Fruit fly (Drosophila melanogaster) whole organism, embryonic: ENCODE measurements around the gene CG5376.

ENCODE experiments used
- Abd-B ChIP-seq: fragments of 200-800 bp; sonication (Bioruptor generic); optimal IDR thresholded peaks from 2 replicates; lab custom pipeline; 2018; ENCODE audit warnings: missing biosample characterization, mild to moderate bottlenecking, missing genetic modification characterization, moderate library complexity
- Bdp1 ChIP-seq: fragments of 200-800 bp; sonication (Bioruptor generic); optimal IDR thresholded peaks from 3 replicates; lab custom pipeline; 2016; ENCODE audit warnings: missing biosample characterization, missing genetic modification characterization
- Bteb2 ChIP-seq: fragments of 200-800 bp; sonication (Bioruptor generic); optimal IDR thresholded peaks from 2 replicates; lab custom pipeline; 2016; ENCODE audit warnings: missing biosample characterization, missing genetic modification characterization
- CG10274 ChIP-seq: fragments of 200-800 bp; sonication (Bioruptor generic); optimal IDR thresholded peaks from 3 replicates; lab custom pipeline; 2017; ENCODE audit warnings: missing biosample characterization, mild to moderate bottlenecking, missing genetic modification characterization
- CG10321 ChIP-seq: fragments of 200-800 bp; sonication (Bioruptor generic); IDR thresholded peaks from 2 replicates; pipeline ENCODE4 v1.3.6; 2022; ENCODE audit warnings: missing biosample characterization, missing genetic modification characterization
- CG10462 ChIP-seq: fragments of 200-800 bp; sonication (Bioruptor generic); optimal IDR thresholded peaks from 2 replicates; lab custom pipeline; 2016; ENCODE audit warnings: missing biosample characterization, missing genetic modification characterization
- CG10565 ChIP-seq: fragments of 200-800 bp; sonication (Bioruptor generic); optimal IDR thresholded peaks from 3 replicates; lab custom pipeline; 2016; ENCODE audit warnings: missing biosample characterization, mild to moderate bottlenecking, missing genetic modification characterization
- CG11504 ChIP-seq: fragments of 200-800 bp; sonication (Bioruptor generic); optimal IDR thresholded peaks from 3 replicates; lab custom pipeline; 2019; ENCODE audit warnings: missing biosample characterization, mild to moderate bottlenecking, missing genetic modification characterization, moderate library complexity
- CG11695 ChIP-seq: fragments of 200-800 bp; sonication (Bioruptor generic); IDR thresholded peaks from 3 replicates; pipeline ENCODE4 v1.3.6; 2022; ENCODE audit warnings: missing biosample characterization, missing genetic modification characterization
- CG11723 ChIP-seq: fragments of 200-800 bp; sonication (Bioruptor generic); optimal IDR thresholded peaks from 2 replicates; lab custom pipeline; 2017; ENCODE audit warnings: missing biosample characterization, mild to moderate bottlenecking, missing genetic modification characterization
- CG12299 ChIP-seq: fragments of 200-800 bp; sonication (Bioruptor generic); optimal IDR thresholded peaks from 2 replicates; lab custom pipeline; 2018; ENCODE audit warnings: missing biosample characterization, mild to moderate bottlenecking, missing genetic modification characterization
- CG1233 ChIP-seq: fragments of 200-800 bp; sonication (Bioruptor generic); optimal IDR thresholded peaks from 4 replicates; lab custom pipeline; 2018; ENCODE audit warnings: missing biosample characterization, mild to moderate bottlenecking, missing genetic modification characterization
- CG13123 ChIP-seq: fragments of 200-800 bp; sonication (Bioruptor generic); optimal IDR thresholded peaks from 2 replicates; lab custom pipeline; 2016; ENCODE audit warnings: missing biosample characterization, missing genetic modification characterization
- CG13424 ChIP-seq: fragments of 200-800 bp; sonication (Bioruptor generic); optimal IDR thresholded peaks from 2 replicates; lab custom pipeline; 2019; ENCODE audit warnings: missing biosample characterization, mild to moderate bottlenecking, missing genetic modification characterization, moderate library complexity
- CG13624 ChIP-seq: fragments of 200-800 bp; sonication (Bioruptor generic); optimal IDR thresholded peaks from 2 replicates; lab custom pipeline; 2016; ENCODE audit warnings: missing biosample characterization, missing genetic modification characterization
- CG13775 ChIP-seq: fragments of 200-800 bp; sonication (Bioruptor generic); optimal IDR thresholded peaks from 3 replicates; lab custom pipeline; 2017; ENCODE audit warnings: missing biosample characterization, mild to moderate bottlenecking, missing genetic modification characterization
- CG15073 ChIP-seq: fragments of 200-800 bp; sonication (Bioruptor generic); optimal IDR thresholded peaks from 2 replicates; lab custom pipeline; 2016; ENCODE audit warnings: missing biosample characterization, missing genetic modification characterization
- CG16779 ChIP-seq: fragments of 200-800 bp; sonication (Bioruptor generic); IDR thresholded peaks from 2 replicates; pipeline ENCODE4 v1.3.6; 2022; ENCODE audit warnings: missing biosample characterization, missing genetic modification characterization
- CG33213 ChIP-seq: fragments of 200-800 bp; sonication (Bioruptor generic); optimal IDR thresholded peaks from 3 replicates; lab custom pipeline; 2016; ENCODE audit warnings: missing biosample characterization, missing genetic modification characterization
- CG7357 ChIP-seq: fragments of 200-800 bp; sonication (Bioruptor generic); IDR thresholded peaks from 3 replicates; pipeline ENCODE4 v1.3.6; 2022; ENCODE audit warnings: missing biosample characterization, missing genetic modification characterization
- CG8359 ChIP-seq: fragments of 200-800 bp; sonication (Bioruptor generic); optimal IDR thresholded peaks from 2 replicates; lab custom pipeline; 2017; ENCODE audit warnings: missing biosample characterization, mild to moderate bottlenecking, missing genetic modification characterization, borderline replicate concordance
- CG9609 ChIP-seq: fragments of 200-800 bp; sonication (Bioruptor generic); optimal IDR thresholded peaks from 3 replicates; lab custom pipeline; 2016; ENCODE audit warnings: missing biosample characterization, missing genetic modification characterization
- CHES-1-like ChIP-seq: fragments of 200-800 bp; sonication (Bioruptor generic); optimal IDR thresholded peaks from 2 replicates; lab custom pipeline; 2016; ENCODE audit warnings: missing biosample characterization, missing genetic modification characterization
- Deaf1 ChIP-seq: fragments of 200-800 bp; optimal IDR thresholded peaks from 3 replicates; lab custom pipeline; 2019; ENCODE audit warnings: missing biosample characterization, mild to moderate bottlenecking, missing genetic modification characterization, moderate library complexity
- Hmx ChIP-seq: fragments of 200-800 bp; sonication (Bioruptor generic); optimal IDR thresholded peaks from 2 replicates; lab custom pipeline; 2016; ENCODE audit warnings: missing biosample characterization, missing genetic modification characterization
- Hr3 ChIP-seq: fragments of 200-800 bp; sonication (Bioruptor generic); optimal IDR thresholded peaks from 3 replicates; lab custom pipeline; 2016; ENCODE audit warnings: missing biosample characterization, missing genetic modification characterization
- Hr78 ChIP-seq, 2 experiments: fragments of 200-800 bp in 1 of 2; fragments of >200 bp in 1 of 2; sonication (Bioruptor generic) in 1 of 2; optimal IDR thresholded peaks; 2 replicates each; lab custom pipeline; 2017 to 2019; ENCODE audit warnings: missing biosample characterization in 2 of 2, missing genetic modification characterization in 2 of 2, mild to moderate bottlenecking in 1 of 2, moderate library complexity in 1 of 2
- Ssrp ChIP-seq: fragments of 200-800 bp; sonication (Bioruptor generic); optimal IDR thresholded peaks from 2 replicates; lab custom pipeline; 2018; ENCODE audit warnings: missing biosample characterization, mild to moderate bottlenecking, missing genetic modification characterization, moderate library complexity
- al ChIP-seq: fragments of 200-800 bp; sonication (Bioruptor generic); IDR thresholded peaks from 2 replicates; pipeline ENCODE4 v1.3.6; 2022; ENCODE audit warnings: missing biosample characterization, missing genetic modification characterization
- aop ChIP-seq: fragments of 200-800 bp; sonication (Bioruptor generic); IDR thresholded peaks from 2 replicates; pipeline ENCODE4 v1.3.6; 2022; ENCODE audit warnings: missing biosample characterization, missing genetic modification characterization
- ap ChIP-seq: fragments of 200-800 bp; sonication (Bioruptor generic); IDR thresholded peaks from 2 replicates; pipeline ENCODE4 v1.3.6; 2022; ENCODE audit warnings: missing biosample characterization, missing genetic modification characterization
- ash1 ChIP-seq: fragments of 200-800 bp; sonication (Bioruptor generic); optimal IDR thresholded peaks from 2 replicates; lab custom pipeline; 2018; ENCODE audit warnings: missing biosample characterization, mild to moderate bottlenecking, missing genetic modification characterization
- cas ChIP-seq: fragments of 200-800 bp; sonication (Bioruptor generic); IDR thresholded peaks from 2 replicates; pipeline ENCODE4 v1.3.6; 2022; ENCODE audit warnings: missing biosample characterization, missing genetic modification characterization
- crp ChIP-seq, 2 experiments: fragments of 200-800 bp; sonication (Bioruptor generic); optimal IDR thresholded peaks; 2 replicates in 1 of 2; 3 replicates in 1 of 2; lab custom pipeline; 2017; ENCODE audit warnings: missing biosample characterization in 2 of 2, missing genetic modification characterization in 2 of 2, mild to moderate bottlenecking in 1 of 2, moderate library complexity in 1 of 2
- dimm ChIP-seq: fragments of 200-800 bp; sonication (Bioruptor generic); IDR thresholded peaks from 2 replicates; pipeline ENCODE4 v1.3.6; 2022; ENCODE audit warnings: missing biosample characterization, missing genetic modification characterization
- en ChIP-seq: fragments of 200-800 bp; sonication (Bioruptor generic); optimal IDR thresholded peaks from 2 replicates; lab custom pipeline; 2016; ENCODE audit warnings: missing biosample characterization, missing genetic modification characterization
- fd102C ChIP-seq: fragments of 200-800 bp; sonication (Bioruptor generic); optimal IDR thresholded peaks from 2 replicates; lab custom pipeline; 2018; ENCODE audit warnings: missing biosample characterization, mild to moderate bottlenecking, missing genetic modification characterization, moderate library complexity
- fd3F ChIP-seq: fragments of 200-800 bp; sonication (Bioruptor generic); optimal IDR thresholded peaks from 2 replicates; lab custom pipeline; 2018; ENCODE audit warnings: missing biosample characterization, mild to moderate bottlenecking, missing genetic modification characterization, moderate library complexity
- fd96Cb ChIP-seq: fragments of 200-800 bp; sonication (Bioruptor generic); optimal IDR thresholded peaks from 2 replicates; lab custom pipeline; 2018; ENCODE audit warnings: missing biosample characterization, mild to moderate bottlenecking, missing genetic modification characterization, moderate library complexity
- her ChIP-seq: fragments of 200-800 bp; sonication (Bioruptor generic); optimal IDR thresholded peaks from 2 replicates; lab custom pipeline; 2016; ENCODE audit warnings: missing biosample characterization, missing genetic modification characterization
- jumu ChIP-seq: fragments of 200-800 bp; sonication (Bioruptor generic); optimal IDR thresholded peaks from 3 replicates; lab custom pipeline; 2016; ENCODE audit warnings: missing biosample characterization, missing genetic modification characterization
- mam ChIP-seq: fragments of 200-800 bp; sonication (Bioruptor generic); optimal IDR thresholded peaks from 3 replicates; lab custom pipeline; 2016; ENCODE audit warnings: missing biosample characterization, missing genetic modification characterization
- nom ChIP-seq: fragments of 200-800 bp; sonication (Bioruptor generic); optimal IDR thresholded peaks from 2 replicates; lab custom pipeline; 2017; ENCODE audit warnings: missing biosample characterization, missing genetic modification characterization, mild to moderate bottlenecking, moderate library complexity, missing genetic modification reagents
- oc ChIP-seq: fragments of 200-800 bp; sonication (Bioruptor generic); optimal IDR thresholded peaks from 2 replicates; lab custom pipeline; 2018; ENCODE audit warnings: missing biosample characterization, mild to moderate bottlenecking, missing genetic modification characterization, moderate library complexity
- onecut ChIP-seq: fragments of 200-800 bp; sonication (Bioruptor generic); IDR thresholded peaks from 2 replicates; pipeline ENCODE4 v1.3.6; 2022; ENCODE audit warnings: missing biosample characterization, missing genetic modification characterization
- ranshi ChIP-seq: fragments of 200-800 bp; sonication (Bioruptor generic); IDR thresholded peaks from 2 replicates; pipeline ENCODE4 v1.3.6; 2022; ENCODE audit warnings: missing biosample characterization, missing genetic modification characterization
- tap ChIP-seq: fragments of 200-800 bp; optimal IDR thresholded peaks from 3 replicates; lab custom pipeline; 2019; ENCODE audit warnings: missing biosample characterization, mild to moderate bottlenecking, missing genetic modification characterization, moderate library complexity
- tup ChIP-seq: fragments of 200-800 bp; sonication (Bioruptor generic); optimal IDR thresholded peaks from 2 replicates; lab custom pipeline; 2016; ENCODE audit warnings: missing biosample characterization, mild to moderate bottlenecking, missing genetic modification characterization, moderate library complexity
- vnd ChIP-seq: fragments of 200-800 bp; sonication (Bioruptor generic); IDR thresholded peaks from 3 replicates; pipeline ENCODE4 v1.3.6; 2022; ENCODE audit warnings: missing biosample characterization, missing genetic modification characterization; ENCODE audit not compliant: partially characterized antibody

CG5376 gene

dm6 chr3R:22468829-22469487 lies 19.8 kb downstream of the CG5376 start (continued):
- TF ChIP-seq CG13775 (peak; percentile 75), CG7357 (GFP tag; lab: Robert Waterston, UW) (peak; percentile 69; the same call in 2 of the 3 replicates), Abd-B (GFP tag; lab: Kevin White, UChicago) (peak; percentile 83), CG33213 (GFP tag; lab: Kevin White, UChicago) (no peak), vnd (no peak), ranshi (peak; percentile 74; the same call in 1 of the 2 replicates), Hmx (GFP tag; lab: Kevin White, UChicago) (no peak), CG10462 (peak; percentile 44), cas (peak; percentile 78), oc (tag; lab: Kevin White, UChicago) (peak; percentile 75), fd102C (GFP tag; lab: Kevin White, UChicago) (no peak), CG8359 (GFP tag; lab: Kevin White, UChicago) (no peak), crp (GFP tag; optimal IDR thresholded peaks at IDR 0.05; lab: Kevin White, UChicago) (peak in 1 of 2 experiments; percentile 28), CG13624 (GFP tag; lab: Kevin White, UChicago) (peak; percentile 89), CG10274 (GFP tag; lab: Kevin White, UChicago) (peak; percentile 98), CG10565 (GFP tag; lab: Kevin White, UChicago) (peak; percentile 51), CG11695 (GFP tag; lab: Robert Waterston, UW) (peak; percentile 88), nom (GFP tag; lab: Kevin White, UChicago) (no peak), ash1 (GFP tag; lab: Kevin White, UChicago) (peak; percentile 50), CG16779 (GFP tag; lab: Robert Waterston, UW) (peak; percentile 76; the same call in 1 of the 2 replicates), CG9609 (GFP tag; lab: Kevin White, UChicago) (peak; percentile 81), Hr78 (GFP tag; optimal IDR thresholded peaks at IDR 0.05; lab: Kevin White, UChicago) (no peak), Bdp1 (GFP tag; lab: Kevin White, UChicago) (peak; percentile 71), CG13123 (GFP tag; lab: Kevin White, UChicago) (peak; percentile 44), CG13424 (tag; lab: Kevin White, UChicago) (peak; percentile 90), ap (peak; percentile 63; the same call in 1 of the 2 replicates), aop (peak; percentile 69; the same call in 1 of the 2 replicates), dimm (GFP tag; lab: Robert Waterston, UW) (peak; percentile 74), Deaf1 (tag; lab: Kevin White, UChicago) (peak; percentile 70), CG11723 (GFP tag; lab: Kevin White, UChicago) (peak; percentile 64), CG10321 (peak; percentile 54; the same call in 1 of the 2 replicates), CG1233 (GFP tag; lab: Kevin White, UChicago) (peak; percentile 82), al (peak; percentile 76), Bteb2 (peak; percentile 79), CG11504 (tag; lab: Kevin White, UChicago) (peak; percentile 91), onecut (peak; percentile 81), Hr3 (GFP tag; lab: Kevin White, UChicago) (peak; percentile 84), CHES-1-like (GFP tag; lab: Kevin White, UChicago) (peak; percentile 89), mam (GFP tag; lab: Kevin White, UChicago) (peak; percentile 93), CG12299 (tag; lab: Kevin White, UChicago) (peak; percentile 81), CG15073 (GFP tag; lab: Kevin White, UChicago) (no peak), fd96Cb (peak; percentile 84), Ssrp (tag; lab: Kevin White, UChicago) (peak; percentile 69), her (peak; percentile 90), fd3F (GFP tag; lab: Kevin White, UChicago) (peak; percentile 87), tup (peak; percentile 87), tap (tag; lab: Kevin White, UChicago) (peak; percentile 75), en (GFP tag; lab: Kevin White, UChicago) (peak; percentile 75), jumu (GFP tag; lab: Kevin White, UChicago) (peak; percentile 89)
